Worm (Caenorhabditis elegans) whole organism, late embryonic: ENCODE measurements around the gene cpna-5.

Source experiments
- C08G9.2 ChIP-seq: sonication (generic microtip); optimal IDR thresholded peaks from 2 replicates; lab custom pipeline; 2016; ENCODE audit warnings: mild to moderate bottlenecking, missing genetic modification characterization, moderate library complexity, missing compliant biosample characterization
- C38D4.7 ChIP-seq: fragments of 200-800 bp; sonication (Bioruptor generic); optimal IDR thresholded peaks from 2 replicates; lab custom pipeline; 2018; ENCODE audit warnings: mild to moderate bottlenecking, missing genetic modification characterization, moderate library complexity, missing compliant biosample characterization
- F13H6.1 ChIP-seq: sonication (generic microtip); optimal IDR thresholded peaks from 2 replicates; lab custom pipeline; 2016; ENCODE audit warnings: missing genetic modification characterization, missing compliant biosample characterization
- K02D7.2 ChIP-seq: sonication (generic microtip); optimal IDR thresholded peaks from 2 replicates; lab custom pipeline; 2017; ENCODE audit warnings: mild to moderate bottlenecking, missing genetic modification characterization, missing compliant biosample characterization
- ama-1 ChIP-seq: fragments of 150-350 bp; optimal IDR thresholded peaks from 2 replicates; lab custom pipeline; 2014
- ceh-14 ChIP-seq: sonication (generic microtip); optimal IDR thresholded peaks from 2 replicates; lab custom pipeline; 2016; ENCODE audit warnings: missing genotype, missing genetic modification characterization, missing compliant biosample characterization
- ceh-19 ChIP-seq: fragments of 200-800 bp; sonication (Bioruptor generic); optimal IDR thresholded peaks from 2 replicates; lab custom pipeline; 2018; ENCODE audit warnings: mild to moderate bottlenecking, missing genetic modification characterization, missing compliant biosample characterization
- ceh-30 ChIP-seq: fragments of 150-350 bp; optimal IDR thresholded peaks from 2 replicates; lab custom pipeline; 2014; ENCODE audit warnings: missing biosample characterization, missing genetic modification characterization
- ceh-34 ChIP-seq: sonication (generic microtip); optimal IDR thresholded peaks from 2 replicates; lab custom pipeline; 2016; ENCODE audit warnings: mild to moderate bottlenecking, missing genetic modification characterization, missing compliant biosample characterization
- ceh-48 ChIP-seq: sonication (generic microtip); optimal IDR thresholded peaks from 2 replicates; lab custom pipeline; 2016; ENCODE audit warnings: missing genetic modification characterization, inconsistent platforms, missing compliant biosample characterization
- ceh-6 ChIP-seq: fragments of 200-800 bp; sonication (Bioruptor generic); optimal IDR thresholded peaks from 2 replicates; lab custom pipeline; 2018; ENCODE audit warnings: mild to moderate bottlenecking, missing genetic modification characterization, missing compliant biosample characterization
- ceh-9 ChIP-seq: sonication (generic microtip); optimal IDR thresholded peaks from 2 replicates; lab custom pipeline; 2016; ENCODE audit warnings: mild to moderate bottlenecking, missing genetic modification characterization, inconsistent platforms, missing compliant biosample characterization
- elt-2 ChIP-seq: sonication (generic microtip); optimal IDR thresholded peaks from 2 replicates; lab custom pipeline; 2016; ENCODE audit warnings: missing genetic modification reagents, missing genetic modification characterization, missing compliant biosample characterization
- ets-4 ChIP-seq: sonication (generic microtip); optimal IDR thresholded peaks from 2 replicates; lab custom pipeline; 2016; ENCODE audit warnings: missing genetic modification characterization, missing compliant biosample characterization
- eyg-1 ChIP-seq: sonication (generic microtip); optimal IDR thresholded peaks from 2 replicates; lab custom pipeline; 2016; ENCODE audit warnings: missing genotype, missing genetic modification characterization, missing compliant biosample characterization
- fax-1 ChIP-seq: sonication (generic microtip); optimal IDR thresholded peaks from 2 replicates; lab custom pipeline; 2016; ENCODE audit warnings: missing genotype, missing genetic modification characterization, missing compliant biosample characterization
- fkh-10 ChIP-seq: fragments of 150-350 bp; optimal IDR thresholded peaks from 2 replicates; lab custom pipeline; 2014; ENCODE audit warnings: missing biosample characterization, missing genetic modification reagents, missing genetic modification characterization
- gmeb-2 ChIP-seq: sonication (generic microtip); optimal IDR thresholded peaks from 2 replicates; lab custom pipeline; 2016; ENCODE audit warnings: missing genetic modification characterization, inconsistent platforms, missing compliant biosample characterization
- hlh-13 ChIP-seq: fragments of 200-800 bp; sonication (Bioruptor generic); optimal IDR thresholded peaks from 2 replicates; lab custom pipeline; 2018; ENCODE audit warnings: mild to moderate bottlenecking, missing genetic modification characterization, missing compliant biosample characterization
- hlh-30 ChIP-seq: sonication (generic microtip); optimal IDR thresholded peaks from 2 replicates; lab custom pipeline; 2017; ENCODE audit warnings: antibody characterized with exemption, missing genetic modification characterization, missing compliant biosample characterization; ENCODE audit not compliant: insufficient read depth
- hlh-6 ChIP-seq: sonication (generic microtip); optimal IDR thresholded peaks from 2 replicates; lab custom pipeline; 2016; ENCODE audit warnings: missing genotype, missing genetic modification characterization, missing compliant biosample characterization
- hlh-8 ChIP-seq: sonication (generic microtip); optimal IDR thresholded peaks from 2 replicates; lab custom pipeline; 2016; ENCODE audit warnings: missing genotype, missing genetic modification characterization, missing compliant biosample characterization
- madf-2 ChIP-seq: sonication (generic microtip); optimal IDR thresholded peaks from 2 replicates; lab custom pipeline; 2017; ENCODE audit warnings: missing genetic modification characterization, missing compliant biosample characterization
- nhr-232 ChIP-seq: sonication (generic microtip); optimal IDR thresholded peaks from 2 replicates; lab custom pipeline; 2016; ENCODE audit warnings: missing genetic modification characterization, missing compliant biosample characterization
- odd-2 ChIP-seq: sonication (generic microtip); optimal IDR thresholded peaks from 2 replicates; lab custom pipeline; 2017; ENCODE audit warnings: antibody characterized with exemption, mild to moderate bottlenecking, missing genetic modification characterization, missing compliant biosample characterization
- pag-3 ChIP-seq: sonication (generic microtip); optimal IDR thresholded peaks from 2 replicates; lab custom pipeline; 2016; ENCODE audit warnings: missing compliant biosample characterization, missing genetic modification characterization, borderline replicate concordance
- pax-1 ChIP-seq: fragments of 150-350 bp; optimal IDR thresholded peaks from 2 replicates; lab custom pipeline; 2014; ENCODE audit warnings: missing biosample characterization, missing genetic modification characterization
- pha-2 ChIP-seq: sonication (generic microtip); optimal IDR thresholded peaks from 2 replicates; lab custom pipeline; 2017; ENCODE audit warnings: mild to moderate bottlenecking, missing genetic modification characterization, missing compliant biosample characterization
- pha-4 ChIP-seq: fragments of 150-350 bp; optimal IDR thresholded peaks from 2 replicates; lab custom pipeline; 2018; ENCODE audit warnings: missing biosample characterization, missing genetic modification reagents, missing genetic modification characterization
- pqm-1 ChIP-seq: sonication (generic microtip); optimal IDR thresholded peaks from 2 replicates; lab custom pipeline; 2016; ENCODE audit warnings: missing genetic modification characterization, missing compliant biosample characterization
- pros-1 ChIP-seq: fragments of 150-350 bp; optimal IDR thresholded peaks from 2 replicates; lab custom pipeline; 2014; ENCODE audit warnings: missing biosample characterization, missing genetic modification reagents, missing genetic modification characterization
- ref-2 ChIP-seq: sonication (generic microtip); optimal IDR thresholded peaks from 2 replicates; lab custom pipeline; 2016; ENCODE audit warnings: missing genetic modification characterization, missing compliant biosample characterization
- rnt-1 ChIP-seq: sonication (generic microtip); optimal IDR thresholded peaks from 2 replicates; lab custom pipeline; 2016; ENCODE audit warnings: missing genetic modification characterization, missing compliant biosample characterization
- sdc-2 ChIP-seq: sonication (generic microtip); optimal IDR thresholded peaks from 2 replicates; lab custom pipeline; 2016; ENCODE audit warnings: missing genotype, missing genetic modification characterization, missing compliant biosample characterization
- sox-2 ChIP-seq: fragments of 200-800 bp; sonication (Bioruptor generic); IDR thresholded peaks from 2 replicates; pipeline ENCODE4 v1.3.6; 2022; ENCODE audit warnings: missing genetic modification reagents, missing genetic modification characterization, missing compliant biosample characterization
- syd-9 ChIP-seq: sonication (generic microtip); optimal IDR thresholded peaks from 2 replicates; lab custom pipeline; 2016; ENCODE audit warnings: mild to moderate bottlenecking, missing genetic modification characterization, moderate library complexity, missing compliant biosample characterization
- tbx-7 ChIP-seq: sonication (generic microtip); optimal IDR thresholded peaks from 2 replicates; lab custom pipeline; 2016; ENCODE audit warnings: missing genotype, missing genetic modification characterization, missing compliant biosample characterization
- ttx-3 ChIP-seq: sonication (generic microtip); optimal IDR thresholded peaks from 2 replicates; lab custom pipeline; 2016; ENCODE audit warnings: missing genetic modification reagents, missing genetic modification characterization, missing compliant biosample characterization
- unc-3 ChIP-seq, 2 experiments: fragments of 200-800 bp in 1 of 2; sonication (Bioruptor generic) in 1 of 2; sonication (generic microtip) in 1 of 2; conservative IDR thresholded peaks in 1 of 2; optimal IDR thresholded peaks in 1 of 2; 2 replicates each; pipeline versions ENCODE4 v1.3.6 to Lab custom; 2016 to 2022; ENCODE audit warnings: missing compliant biosample characterization in 2 of 2, missing genetic modification characterization in 2 of 2, missing genetic modification reagents in 1 of 2
- unc-42 ChIP-seq: sonication (generic microtip); optimal IDR thresholded peaks from 2 replicates; lab custom pipeline; 2016; ENCODE audit warnings: missing genotype, missing genetic modification characterization, missing compliant biosample characterization
- unc-86 ChIP-seq: sonication (generic microtip); optimal IDR thresholded peaks from 2 replicates; lab custom pipeline; 2016; ENCODE audit warnings: missing genetic modification characterization, missing compliant biosample characterization
- zip-5 ChIP-seq: sonication (generic microtip); optimal IDR thresholded peaks from 2 replicates; lab custom pipeline; 2016; ENCODE audit warnings: missing genetic modification characterization, missing compliant biosample characterization
- ztf-16 ChIP-seq: sonication (generic microtip); optimal IDR thresholded peaks from 2 replicates; lab custom pipeline; 2017; ENCODE audit warnings: missing genetic modification characterization, missing compliant biosample characterization

The cpna-5 gene

DNA sequence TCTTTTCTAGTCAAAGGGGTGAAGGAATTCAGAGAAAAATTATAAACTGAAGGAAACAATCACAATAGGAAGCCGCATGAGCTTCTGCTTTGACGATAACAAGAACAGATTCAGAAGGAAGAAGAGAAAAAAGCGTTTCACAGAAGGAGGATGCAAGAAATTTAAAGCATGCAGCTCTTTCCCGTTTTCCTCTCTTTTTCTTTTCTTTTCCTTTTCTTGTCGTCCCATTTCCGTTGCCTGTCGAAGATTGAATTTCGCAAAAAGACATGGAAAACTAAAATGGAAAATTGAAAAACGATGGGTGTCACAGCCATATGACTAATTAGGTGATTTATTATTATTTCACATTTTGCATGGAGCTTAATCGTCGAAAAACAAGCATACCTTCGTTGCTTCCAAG, 2.3 kb downstream of the cpna-5 start:
- TF ChIP-seq unc-42 (tag; lab: Kevin White, UChicago), result peak; percentile 81
- TF ChIP-seq F13H6.1 (tag; lab: Kevin White, UChicago), result no peak
- TF ChIP-seq madf-2 (tag; lab: Kevin White, UChicago), result no peak
- TF ChIP-seq unc-3 (GFP tag; conservative IDR thresholded peaks at IDR 0.05; lab: Robert Waterston, UW), result no peak
- TF ChIP-seq unc-3 (tag; optimal IDR thresholded peaks at IDR 0.05; lab: Kevin White, UChicago), result no peak
- no peak for TF ChIP-seq eyg-1 (tag; lab: Kevin White, UChicago)
- TF ChIP-seq zip-5 (tag; lab: Kevin White, UChicago), result no peak
- no peak for TF ChIP-seq ceh-30
- no peak for TF ChIP-seq pag-3

DNA sequence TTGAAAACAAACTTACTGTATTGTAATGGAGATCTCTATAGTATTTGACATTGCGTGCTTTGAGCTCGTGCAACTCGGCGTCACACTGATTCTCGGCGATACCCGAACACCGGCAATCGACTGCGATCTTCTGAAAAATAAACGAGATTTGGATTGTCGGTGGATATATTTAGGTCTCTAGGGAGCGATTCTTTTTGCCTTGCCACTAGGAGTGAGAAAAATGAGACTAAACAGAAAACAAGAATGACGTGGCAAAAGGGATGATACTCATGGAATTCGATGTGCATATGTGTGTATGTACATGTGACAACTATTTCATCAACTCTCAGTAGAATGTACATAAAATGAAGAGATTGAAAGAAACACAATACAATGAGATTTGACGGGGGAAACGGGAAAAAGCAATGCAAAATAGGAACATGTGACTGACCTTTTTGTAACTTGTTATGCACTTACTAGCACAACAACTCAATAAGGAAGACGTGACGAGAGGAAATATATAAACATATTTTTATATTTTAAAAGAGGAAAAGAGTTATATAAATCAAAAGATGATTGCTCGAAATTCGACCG, 3.7 kb downstream of the cpna-5 start:
- TF ChIP-seq unc-42 (tag; lab: Kevin White, UChicago) (peak; percentile 81), sdc-2 (tag; lab: Kevin White, UChicago) (no peak)

DNA sequence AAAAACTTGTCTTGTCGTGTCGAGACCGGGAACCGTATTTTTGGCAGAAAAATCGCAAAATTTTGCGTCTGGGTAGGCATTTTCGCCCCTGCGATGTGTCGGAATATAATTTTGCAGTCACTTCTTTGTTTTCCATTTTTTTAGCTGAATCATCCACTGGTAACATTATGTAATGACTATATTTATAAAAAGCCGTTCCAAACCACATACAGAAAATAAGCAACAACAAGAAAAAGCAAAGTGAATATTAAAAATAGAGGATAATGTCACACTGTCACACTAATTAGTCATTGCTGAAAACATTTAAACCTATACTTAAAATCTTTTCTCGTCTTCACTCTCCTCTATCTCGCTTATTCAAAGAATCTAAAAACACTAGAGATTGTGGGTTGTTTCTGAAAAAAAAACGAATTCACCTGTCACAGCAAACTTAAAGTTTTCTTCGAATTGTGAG, 9.1 kb downstream of the cpna-5 start, which contains the start of gene sre-1:
Gene sre-1, plus strand, starts transcription at position 404 of the 454 bp plus-strand sequence.
- no peak for TF ChIP-seq pha-2 (tag; lab: Kevin White, UChicago)
- TF ChIP-seq ceh-30, result no peak
- TF ChIP-seq C38D4.7 (GFP tag; lab: Kevin White, UChicago), result no peak
- TF ChIP-seq gmeb-2, result no peak
- no peak for TF ChIP-seq hlh-6 (tag; lab: Kevin White, UChicago)
- TF ChIP-seq pha-4 (tag; lab: Kevin White, UChicago), result no peak
- TF ChIP-seq ceh-48 (tag; lab: Kevin White, UChicago), result no peak
- no peak for TF ChIP-seq sdc-2 (tag; lab: Kevin White, UChicago)
- TF ChIP-seq fkh-10 (GFP tag; lab: Kevin White, UChicago), result no peak
- no peak for TF ChIP-seq ztf-16 (tag; lab: Kevin White, UChicago)
- no peak for TF ChIP-seq hlh-30
- no peak for TF ChIP-seq pax-1
- no peak for TF ChIP-seq ama-1 (lab: Kevin White, UChicago)
- no peak for TF ChIP-seq ceh-6 (GFP tag; lab: Kevin White, UChicago)
- TF ChIP-seq F13H6.1 (tag; lab: Kevin White, UChicago), result no peak
- no peak for TF ChIP-seq elt-2 (tag; lab: Kevin White, UChicago)
- no peak for TF ChIP-seq ceh-9
- TF ChIP-seq zip-5 (tag; lab: Kevin White, UChicago), result no peak
- TF ChIP-seq hlh-8 (tag; lab: Kevin White, UChicago), result no peak
- no peak for TF ChIP-seq ceh-14 (tag; lab: Kevin White, UChicago)

DNA sequence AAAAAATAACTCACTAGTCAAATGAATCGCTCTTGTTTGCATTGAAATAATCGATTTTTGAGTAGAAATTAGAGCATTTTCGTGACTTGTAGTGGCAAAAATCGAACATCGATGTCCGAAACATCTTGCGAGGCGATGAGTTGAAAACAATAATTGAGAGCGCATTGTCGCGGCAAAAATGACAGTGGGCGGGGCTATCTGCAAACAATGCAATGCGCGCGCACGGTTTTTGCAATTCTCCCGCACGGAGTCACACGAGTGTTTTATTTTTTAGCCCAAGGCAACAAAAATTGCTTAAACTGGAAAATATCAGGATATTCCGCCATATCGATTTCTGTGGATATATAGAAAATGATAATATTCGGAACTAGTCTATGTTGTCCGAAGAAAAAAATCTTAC, 9.9 kb downstream of the cpna-5 start, which contains the start of gene B0495.9:
Gene B0495.9, minus strand, starts transcription at position 171 of the 400 bp plus-strand sequence.
- TF ChIP-seq sdc-2 (tag; lab: Kevin White, UChicago) (peak; percentile 81), K02D7.2 (peak; percentile 81), ceh-19 (GFP tag; lab: Kevin White, UChicago) (peak; percentile 92), ref-2 (peak; percentile 96), pros-1 (no peak), odd-2 (tag; lab: Kevin White, UChicago) (peak; percentile 85), ceh-34 (tag; lab: Kevin White, UChicago) (peak; percentile 94), zip-5 (tag; lab: Kevin White, UChicago) (peak; percentile 81), ets-4 (tag; lab: Kevin White, UChicago) (peak; percentile 18), ceh-48 (tag; lab: Kevin White, UChicago) (peak; percentile 62), ceh-30 (no peak), C08G9.2 (tag; lab: Kevin White, UChicago) (peak; percentile 87), elt-2 (tag; lab: Kevin White, UChicago) (peak; percentile 96), hlh-13 (peak; percentile 73), ttx-3 (tag; lab: Kevin White, UChicago) (peak; percentile 90), rnt-1 (tag; lab: Kevin White, UChicago) (peak; percentile 86), hlh-30 (peak; percentile 42), ama-1 (lab: Kevin White, UChicago) (no peak), tbx-7 (peak; percentile 71), eyg-1 (tag; lab: Kevin White, UChicago) (peak; percentile 84), ztf-16 (tag; lab: Kevin White, UChicago) (peak; percentile 93), pax-1 (peak; percentile 35), hlh-6 (tag; lab: Kevin White, UChicago) (peak; percentile 89), nhr-232 (tag; lab: Kevin White, UChicago) (peak; percentile 84), ceh-9 (peak; percentile 23), fax-1 (tag; lab: Kevin White, UChicago) (peak; percentile 89), sox-2 (GFP tag; lab: Robert Waterston, UW) (peak; percentile 80), ceh-14 (tag; lab: Kevin White, UChicago) (peak; percentile 93), gmeb-2 (peak; percentile 88), syd-9 (tag; lab: Kevin White, UChicago) (peak; percentile 85), unc-86 (peak; percentile 92), pqm-1 (tag; lab: Kevin White, UChicago) (peak; percentile 31)
